Fruit fly (Drosophila melanogaster) whole organism, embryonic: ENCODE measurements around the gene kek6.

Experiments
- CG31441 ChIP-seq: fragments of 200-800 bp; sonication (Bioruptor generic); IDR thresholded peaks from 2 replicates; pipeline ENCODE4 v1.3.6; 2022; ENCODE audit warnings: missing biosample characterization, missing genetic modification characterization
- ems ChIP-seq: fragments of 200-800 bp; sonication (Bioruptor generic); optimal IDR thresholded peaks from 3 replicates; lab custom pipeline; 2016; ENCODE audit warnings: missing biosample characterization, missing genetic modification characterization
- oc ChIP-seq: fragments of 200-800 bp; sonication (Bioruptor generic); optimal IDR thresholded peaks from 2 replicates; lab custom pipeline; 2018; ENCODE audit warnings: missing biosample characterization, mild to moderate bottlenecking, missing genetic modification characterization, moderate library complexity
- pb ChIP-seq: fragments of 200-800 bp; sonication (Bioruptor generic); optimal IDR thresholded peaks from 3 replicates; lab custom pipeline; 2016; ENCODE audit warnings: missing biosample characterization, missing genetic modification characterization
- sc ChIP-seq, 3 experiments: fragments of >200 bp in 2 of 3; fragments of 200-800 bp in 1 of 3; sonication (Bioruptor generic) in 1 of 3; optimal IDR thresholded peaks; 2 replicates in 2 of 3; 3 replicates in 1 of 3; lab custom pipeline; 2017; ENCODE audit warnings: mild to moderate bottlenecking in 1 of 3, missing biosample characterization in 1 of 3, missing genetic modification characterization in 1 of 3, missing genetic modification reagents in 1 of 3

DNA sequence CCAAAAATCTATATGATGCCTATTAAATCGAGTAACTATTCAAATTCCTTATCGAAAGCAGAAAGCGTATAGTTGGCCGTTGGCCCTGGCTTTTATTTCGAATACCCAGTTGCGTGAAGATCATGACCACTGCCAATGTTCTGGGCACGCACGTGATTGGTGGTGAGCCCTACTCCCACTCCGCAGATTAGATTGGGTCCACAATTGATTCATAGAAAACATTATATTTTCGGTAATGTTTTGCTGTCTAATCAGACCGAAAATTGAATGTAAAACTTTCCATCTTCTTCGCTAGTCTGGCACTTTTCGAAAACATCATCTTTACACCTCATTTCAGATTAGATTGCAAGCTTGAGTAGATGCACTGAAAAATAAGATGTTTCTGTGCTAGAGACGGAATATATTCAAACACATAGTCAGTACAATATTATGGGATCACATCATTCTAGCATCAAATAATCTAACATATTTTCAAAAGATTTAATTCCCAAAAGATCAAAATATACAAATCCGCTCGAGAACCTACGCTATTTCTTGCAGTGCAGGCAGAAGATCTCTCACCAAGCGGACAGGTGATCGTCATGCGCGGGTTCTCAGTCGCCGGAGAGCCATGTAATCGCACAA is 29.6 kb upstream of the kek6 start, which contains the start of gene CG1774:
- peak; percentile 65 for TF ChIP-seq ems (GFP tag; lab: Kevin White, UChicago)
- no peak for TF ChIP-seq oc (tag; lab: Kevin White, UChicago)
- TF ChIP-seq CG31441 (GFP tag; lab: Robert Waterston, UW): peak; percentile 64
- peak; percentile 45 for TF ChIP-seq pb (GFP tag; lab: Kevin White, UChicago)
- no peak for TF ChIP-seq sc (optimal IDR thresholded peaks at IDR 0.05; lab: Kevin White, UChicago)
- TF ChIP-seq sc (GFP tag; optimal IDR thresholded peaks at IDR 0.05; lab: Kevin White, UChicago): no peak
